Worm (Caenorhabditis elegans): ENCODE data around the gene F47D12.3.
A peak's percentile ranks its signal among the peaks of the same experiment; 100 is the strongest.

The F47D12.3 gene

DNA sequence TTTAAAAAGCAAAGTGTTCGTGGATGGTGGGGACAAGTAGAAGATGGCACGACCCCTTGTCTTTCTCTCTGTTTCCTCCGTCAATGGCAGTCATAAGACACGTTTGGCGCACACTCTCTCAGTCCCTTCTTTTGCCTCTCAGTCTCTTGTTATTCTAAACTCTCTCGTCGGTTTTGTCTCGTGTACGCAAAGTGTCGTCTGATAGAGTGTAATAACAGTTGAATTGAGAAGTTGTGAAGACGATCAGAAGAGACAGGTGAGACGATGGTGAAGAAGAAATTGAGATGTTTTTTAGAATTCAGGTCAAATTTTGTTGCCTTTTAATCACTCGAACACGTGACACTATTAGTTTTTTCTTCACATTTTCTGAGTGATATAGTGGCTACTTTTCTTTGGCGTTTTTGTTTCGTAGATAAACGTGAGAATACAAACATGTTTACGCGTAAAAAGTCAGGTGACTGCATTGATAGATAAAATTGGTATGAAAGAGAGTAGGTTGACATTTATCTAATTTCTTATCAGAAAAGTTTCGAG lies 4.9 kb downstream of the F47D12.3 start, which contains the start of gene F47D12.9:
Gene F47D12.9 (minus strand): TSS at position 267 of the 534 bp plus-strand sequence.
- TF ChIP-seq ama-1 (optimal IDR thresholded peaks at IDR 0.05) (peak; percentile 61), nhr-77 (tag; optimal IDR thresholded peaks at IDR 0.05) (peak; percentile 65), unc-98 (GFP tag; IDR thresholded peaks at IDR 0.05) (no peak), nhr-85 (tag) (peak; percentile 92), nhr-84 (tag; optimal IDR thresholded peaks at IDR 0.05) (no peak), pag-3 (tag; optimal IDR thresholded peaks at IDR 0.05; ENCODE audit: borderline replicate concordance, insufficient read depth) (peak; percentile 98), lin-35 (GFP tag; optimal IDR thresholded peaks at IDR 0.05) (peak; percentile 78 to 84), efl-1 (optimal IDR thresholded peaks at IDR 0.05) (peak; percentile 80 to 84), efl-1 (GFP tag; optimal IDR thresholded peaks at IDR 0.05 in 1 of 2) (peak; percentile 73 to 97), C34B4.2 (tag; optimal IDR thresholded peaks at IDR 0.05) (no peak), blmp-1 (tag; optimal IDR thresholded peaks at IDR 0.05) (peak; percentile 67), jun-1 (tag; optimal IDR thresholded peaks at IDR 0.05) (peak; percentile 63), skn-1 (tag; optimal IDR thresholded peaks at IDR 0.05) (peak; percentile 70), fos-1 (tag; optimal IDR thresholded peaks at IDR 0.05) (no peak), lin-39 (tag; optimal IDR thresholded peaks at IDR 0.05) (peak; percentile 20), ztf-11 (tag; optimal IDR thresholded peaks at IDR 0.05) (no peak), ceh-88 (GFP tag; IDR thresholded peaks at IDR 0.05) (peak; percentile 63), swsn-7 (tag; optimal IDR thresholded peaks at IDR 0.05) (peak; percentile 80), zag-1 (tag; optimal IDR thresholded peaks at IDR 0.05) (no peak), ces-1 (GFP tag; optimal IDR thresholded peaks at IDR 0.05) (no peak), nhr-19 (GFP tag; conservative IDR thresholded peaks at IDR 0.05) (peak; percentile 76), pax-3 (tag; optimal IDR thresholded peaks at IDR 0.05) (peak; percentile 45), sup-37 (GFP tag; optimal IDR thresholded peaks at IDR 0.05) (peak; percentile 15), elt-3 (tag; optimal IDR thresholded peaks at IDR 0.05) (peak in 3 of 6 experiments; percentile 22 to 92 (median 88)), aha-1 (tag; optimal IDR thresholded peaks at IDR 0.05) (no peak), ztf-4 (tag; optimal IDR thresholded peaks at IDR 0.05) (peak; percentile 36), ceh-63 (GFP tag; optimal IDR thresholded peaks at IDR 0.05) (no peak), lsy-2 (tag; optimal IDR thresholded peaks at IDR 0.05) (peak; percentile 77 to 92), sptf-1 (tag; optimal IDR thresholded peaks at IDR 0.05) (no peak), mef-2 (tag; optimal IDR thresholded peaks at IDR 0.05) (peak; percentile 34), snu-23 (GFP tag; optimal IDR thresholded peaks at IDR 0.05) (peak; percentile 94), grh-1 (GFP tag; IDR thresholded peaks at IDR 0.05) (peak; percentile 62), unc-130 (tag; optimal IDR thresholded peaks at IDR 0.05) (peak; percentile 89), lin-14 (GFP tag; optimal IDR thresholded peaks at IDR 0.05) (peak; percentile 96), fkh-10 (GFP tag; optimal IDR thresholded peaks at IDR 0.05) (no peak), elt-2 (tag; optimal IDR thresholded peaks at IDR 0.05) (peak; percentile 92), lin-15B (tag; optimal IDR thresholded peaks at IDR 0.05) (peak; percentile 37), ceh-8 (GFP tag; optimal IDR thresholded peaks at IDR 0.05) (no peak), mep-1 (tag; optimal IDR thresholded peaks at IDR 0.05) (peak; percentile 91), tbx-2 (tag; optimal IDR thresholded peaks at IDR 0.05) (peak; percentile 83), nhr-12 (tag; optimal IDR thresholded peaks at IDR 0.05) (no peak), vab-15 (tag; optimal IDR thresholded peaks at IDR 0.05) (peak; percentile 23), ets-5 (GFP tag; IDR thresholded peaks at IDR 0.05) (no peak), hlh-4 (tag; optimal IDR thresholded peaks at IDR 0.05) (no peak), nhr-47 (tag; optimal IDR thresholded peaks at IDR 0.05) (peak; percentile 69), ceh-82 (tag; optimal IDR thresholded peaks at IDR 0.05) (peak; percentile 28 to 80 (median 45)), sox-4 (tag; optimal IDR thresholded peaks at IDR 0.05) (no peak), xbp-1 (tag; optimal IDR thresholded peaks at IDR 0.05) (peak; percentile 74), mdl-1 (tag; optimal IDR thresholded peaks at IDR 0.05) (peak; percentile 23 to 82), rnt-1 (tag; optimal IDR thresholded peaks at IDR 0.05) (peak; percentile 81), F16B12.6 (tag; optimal IDR thresholded peaks at IDR 0.05) (peak; percentile 89), nhr-76 (tag; optimal IDR thresholded peaks at IDR 0.05) (no peak), fkh-8 (tag; optimal IDR thresholded peaks at IDR 0.05) (peak; percentile 82), dsc-1 (tag; optimal IDR thresholded peaks at IDR 0.05) (no peak)

Data from whole organism, L1 larva.